Worm (Caenorhabditis elegans) whole organism, early embryonic: ENCODE data around the gene T23B7.3.
"Not testable (repeated sequence)": the region's sequence is repeated elsewhere in the genome, so short reads cannot be mapped to it uniquely, and the experiment has no call there.

Source experiments
- B0310.2 ChIP-seq: sonication (generic microtip); optimal IDR thresholded peaks from 2 replicates; lab custom pipeline; 2016; ENCODE audit warnings: mild to moderate bottlenecking, missing genetic modification characterization, missing compliant biosample characterization
- F13C5.2 ChIP-seq: sonication (generic microtip); optimal IDR thresholded peaks from 2 replicates; lab custom pipeline; 2017; ENCODE audit warnings: mild to moderate bottlenecking, missing genetic modification characterization, inconsistent platforms, missing compliant biosample characterization
- aly-1 ChIP-seq: sonication (generic microtip); optimal IDR thresholded peaks from 2 replicates; lab custom pipeline; 2016; ENCODE audit warnings: missing genetic modification characterization, missing compliant biosample characterization
- ama-1 ChIP-seq: fragments of 150-350 bp; optimal IDR thresholded peaks from 2 replicates; lab custom pipeline; 2014
- ceh-13 ChIP-seq: fragments of 200-800 bp; sonication (Bioruptor generic); optimal IDR thresholded peaks from 2 replicates; lab custom pipeline; 2018; ENCODE audit warnings: mild to moderate bottlenecking, missing genetic modification characterization, missing compliant biosample characterization
- ceh-36 ChIP-seq: sonication (generic microtip); optimal IDR thresholded peaks from 2 replicates; lab custom pipeline; 2016; ENCODE audit warnings: missing genetic modification characterization, inconsistent platforms, missing compliant biosample characterization
- ets-7 ChIP-seq: sonication (generic microtip); optimal IDR thresholded peaks from 2 replicates; lab custom pipeline; 2016; ENCODE audit warnings: missing genotype, missing genetic modification characterization, missing compliant biosample characterization
- flt-1 ChIP-seq: fragments of 200-800 bp; sonication (Bioruptor generic); IDR thresholded peaks from 2 replicates; pipeline ENCODE4 v1.3.6; 2022; ENCODE audit warnings: missing genetic modification characterization, missing compliant biosample characterization
- hmbx-1 ChIP-seq: sonication (generic microtip); optimal IDR thresholded peaks from 2 replicates; lab custom pipeline; 2016; ENCODE audit warnings: mild to moderate bottlenecking, missing genetic modification characterization, missing compliant biosample characterization
- hmg-4 ChIP-seq: fragments of 200-800 bp; sonication (Bioruptor generic); optimal IDR thresholded peaks from 2 replicates; lab custom pipeline; 2018; ENCODE audit warnings: mild to moderate bottlenecking, missing genetic modification characterization, missing compliant biosample characterization
- hnd-1 ChIP-seq: sonication (generic microtip); optimal IDR thresholded peaks from 2 replicates; lab custom pipeline; 2016; ENCODE audit warnings: missing genetic modification characterization, missing compliant biosample characterization
- pes-1 ChIP-seq: fragments of 200-800 bp; sonication (Bioruptor generic); IDR thresholded peaks from 2 replicates; pipeline ENCODE4 v1.3.6; 2022; ENCODE audit warnings: missing genetic modification reagents, missing genetic modification characterization, missing compliant biosample characterization
- scrt-1 ChIP-seq: fragments of 200-800 bp; sonication (Bioruptor generic); IDR thresholded peaks from 2 replicates; pipeline ENCODE4 v1.3.6; 2022; ENCODE audit warnings: missing genetic modification characterization, missing compliant biosample characterization
- sea-1 ChIP-seq: fragments of 200-800 bp; sonication (Bioruptor generic); conservative IDR thresholded peaks from 2 replicates; pipeline ENCODE4 v1.3.6; 2022; ENCODE audit warnings: missing genetic modification characterization, missing compliant biosample characterization
- tbx-11 ChIP-seq: fragments of 200-800 bp; sonication (Bioruptor generic); IDR thresholded peaks from 2 replicates; pipeline ENCODE4 v1.3.6; 2022; ENCODE audit warnings: missing genetic modification characterization, missing compliant biosample characterization
- tbx-37 ChIP-seq: fragments of 200-800 bp; sonication (Bioruptor generic); conservative IDR thresholded peaks from 2 replicates; pipeline ENCODE4 v1.3.6; 2022; ENCODE audit warnings: missing genetic modification reagents, missing genetic modification characterization, missing compliant biosample characterization
- tra-4 ChIP-seq: sonication (generic microtip); optimal IDR thresholded peaks from 2 replicates; lab custom pipeline; 2017; ENCODE audit warnings: missing genetic modification characterization, missing compliant biosample characterization

The T23B7.3 gene

ce11 chrII:4884403-4884802, 34.4 kb downstream of the T23B7.3 start:
- TF ChIP-seq tbx-11 (GFP tag; lab: Robert Waterston, UW) (no peak), B0310.2 (tag; lab: Kevin White, UChicago) (no peak), ets-7 (tag; lab: Kevin White, UChicago) (no peak), tbx-37 (no peak), hnd-1 (no peak), tra-4 (tag; lab: Kevin White, UChicago) (no peak), ama-1 (lab: Kevin White, UChicago) (no peak), aly-1 (no peak), flt-1 (GFP tag; lab: Robert Waterston, UW) (no peak), hmg-4 (GFP tag; lab: Kevin White, UChicago) (no peak), pes-1 (GFP tag; lab: Robert Waterston, UW) (no peak), F13C5.2 (no peak), hmbx-1 (tag; lab: Kevin White, UChicago) (no peak), sea-1 (GFP tag; lab: Robert Waterston, UW) (no peak), ceh-36 (no peak), ceh-13 (no peak), scrt-1 (GFP tag; lab: Robert Waterston, UW) (no peak)

- TF ChIP-seq tbx-11 (GFP tag; lab: Robert Waterston, UW) = no peak
- no peak for TF ChIP-seq ceh-36
- no peak for TF ChIP-seq F13C5.2
- TF ChIP-seq hmg-4 (GFP tag; lab: Kevin White, UChicago) = no peak
These were observed 36.0 kb downstream of the T23B7.3 start, which contains the start of gene R05F9.7 for ce11 chrII:4885976-4886375. TSS of gene R05F9.7 (plus strand) at chrII:4886276.

- TF ChIP-seq F13C5.2 (no peak), ets-7 (tag; lab: Kevin White, UChicago) (no peak), hmbx-1 (tag; lab: Kevin White, UChicago) (no peak), pes-1 (GFP tag; lab: Robert Waterston, UW) (no peak), ama-1 (lab: Kevin White, UChicago) (no peak), tbx-37 (no peak), ceh-13 (no peak), sea-1 (GFP tag; lab: Robert Waterston, UW) (no peak), hnd-1 (no peak), tbx-11 (GFP tag; lab: Robert Waterston, UW) (no peak), B0310.2 (tag; lab: Kevin White, UChicago) (no peak), ceh-36 (no peak), aly-1 (no peak), flt-1 (GFP tag; lab: Robert Waterston, UW) (no peak), scrt-1 (GFP tag; lab: Robert Waterston, UW) (no peak), hmg-4 (GFP tag; lab: Kevin White, UChicago) (no peak), tra-4 (tag; lab: Kevin White, UChicago) (no peak)
These were observed 38.8 kb downstream of the T23B7.3 start, which contains the start of gene pgm-1 for ce11 chrII:4888527-4889487. TSS of gene pgm-1 (plus strand) at chrII:4889437.

- TF ChIP-seq tra-4 (tag; lab: Kevin White, UChicago) (no peak), ceh-13 (no peak)
These were observed 41.2 kb downstream of the T23B7.3 start, which contains the start of gene gst-9 for ce11 chrII:4891012-4891775. TSS of gene gst-9 (plus strand) at chrII:4891585.

ce11 chrII:4892594-4892993, 42.6 kb downstream of the T23B7.3 start, which contains the start of gene msp-33:
TSS of gene msp-33 (minus strand) at chrII:4892694.
- no peak for TF ChIP-seq ets-7 (tag; lab: Kevin White, UChicago)
- TF ChIP-seq hmg-4 (GFP tag; lab: Kevin White, UChicago) = no peak
- TF ChIP-seq hmbx-1 (tag; lab: Kevin White, UChicago) = no peak
- no peak for TF ChIP-seq pes-1 (GFP tag; lab: Robert Waterston, UW)
- TF ChIP-seq scrt-1 (GFP tag; lab: Robert Waterston, UW) = no peak
- TF ChIP-seq aly-1 = no peak
- no peak for TF ChIP-seq ama-1 (lab: Kevin White, UChicago)
- no peak for TF ChIP-seq ceh-36
- TF ChIP-seq flt-1 (GFP tag; lab: Robert Waterston, UW) = no peak
- no peak for TF ChIP-seq tbx-37
- TF ChIP-seq tbx-11 (GFP tag; lab: Robert Waterston, UW) = no peak
- no peak for TF ChIP-seq tra-4 (tag; lab: Kevin White, UChicago)
- TF ChIP-seq sea-1 (GFP tag; lab: Robert Waterston, UW) = no peak
- no peak for TF ChIP-seq ceh-13
- no peak for TF ChIP-seq hnd-1
- TF ChIP-seq B0310.2 (tag; lab: Kevin White, UChicago) = no peak
- TF ChIP-seq F13C5.2 = no peak

ce11 chrII:4898529-4898928, 48.5 kb downstream of the T23B7.3 start, which contains the start of gene msp-32:
TSS of gene msp-32 (plus strand) at chrII:4898829.
- TF ChIP-seq F13C5.2; sea-1 (GFP tag; lab: Robert Waterston, UW); ceh-13: not testable (repeated sequence)
